Fruit fly (Drosophila melanogaster) whole organism, pupa: ENCODE results near the gene Arf1.

Experiments used
- CG12605 ChIP-seq: fragments of 200-800 bp; sonication (Bioruptor generic); IDR thresholded peaks from 2 replicates; pipeline ENCODE4 v1.3.6; 2022; ENCODE audit warnings: missing biosample characterization, missing genetic modification characterization
- CG13204 ChIP-seq: fragments of 200-800 bp; sonication (Bioruptor generic); optimal IDR thresholded peaks from 2 replicates; lab custom pipeline; 2018; ENCODE audit warnings: missing biosample characterization, mild to moderate bottlenecking, missing genetic modification characterization, moderate library complexity
- CG32121 ChIP-seq: fragments of 200-800 bp; sonication (Bioruptor generic); IDR thresholded peaks from 2 replicates; pipeline ENCODE4 v1.3.6; 2022; ENCODE audit warnings: missing biosample characterization, missing genetic modification characterization
- CG34367 ChIP-seq: fragments of 200-800 bp; sonication (Bioruptor generic); optimal IDR thresholded peaks from 2 replicates; lab custom pipeline; 2018; ENCODE audit warnings: missing biosample characterization, mild to moderate bottlenecking, missing genetic modification characterization
- EcR ChIP-seq: fragments of 200-800 bp; sonication (Bioruptor generic); optimal IDR thresholded peaks from 3 replicates; lab custom pipeline; 2019; ENCODE audit warnings: missing biosample characterization, missing genetic modification characterization, mild to moderate bottlenecking, moderate library complexity, missing genetic modification reagents
- Pif1B ChIP-seq: fragments of 200-800 bp; sonication (Bioruptor generic); optimal IDR thresholded peaks from 3 replicates; lab custom pipeline; 2016; ENCODE audit warnings: missing biosample characterization, missing genetic modification characterization
- rn ChIP-seq: fragments of 200-800 bp; sonication (Bioruptor generic); IDR thresholded peaks from 2 replicates; pipeline ENCODE4 v1.3.6; 2022; ENCODE audit warnings: missing biosample characterization, missing genetic modification characterization

dm6 chr3L:22894689-22895283 lies 22.8 kb upstream of the Arf1 start:
- TF ChIP-seq CG34367 (no peak), Pif1B (no peak), CG13204 (no peak), EcR (no peak), CG12605 (GFP tag; lab: Robert Waterston, UW) (no peak), rn (GFP tag; lab: Robert Waterston, UW) (no peak), CG32121 (GFP tag; lab: Robert Waterston, UW) (no peak)
